Worm (Caenorhabditis elegans) whole organism, late embryonic: ENCODE measurements around the gene glb-16.

ENCODE experiments used
- K09A11.1 ChIP-seq: sonication (generic microtip); optimal IDR thresholded peaks from 2 replicates; lab custom pipeline; 2017; ENCODE audit warnings: antibody characterized with exemption, mild to moderate bottlenecking, missing genetic modification characterization, missing compliant biosample characterization; ENCODE audit not compliant: insufficient read depth
- ama-1 ChIP-seq: fragments of 150-350 bp; optimal IDR thresholded peaks from 2 replicates; lab custom pipeline; 2014
- ceh-18 ChIP-seq: sonication (generic microtip); optimal IDR thresholded peaks from 2 replicates; lab custom pipeline; 2016; ENCODE audit warnings: missing genetic modification characterization, missing compliant biosample characterization
- ceh-48 ChIP-seq: sonication (generic microtip); optimal IDR thresholded peaks from 2 replicates; lab custom pipeline; 2016; ENCODE audit warnings: missing genetic modification characterization, inconsistent platforms, missing compliant biosample characterization
- hlh-15 ChIP-seq: sonication (generic microtip); optimal IDR thresholded peaks from 2 replicates; lab custom pipeline; 2016; ENCODE audit warnings: missing genetic modification characterization, missing compliant biosample characterization
- nhr-11 ChIP-seq: fragments of 150-350 bp; optimal IDR thresholded peaks from 2 replicates; lab custom pipeline; 2014; ENCODE audit warnings: missing biosample characterization, missing genetic modification characterization
- pha-4 ChIP-seq: fragments of 150-350 bp; optimal IDR thresholded peaks from 2 replicates; lab custom pipeline; 2018; ENCODE audit warnings: missing biosample characterization, missing genetic modification reagents, missing genetic modification characterization

ce11 chrX:7582223-7582622 is 42.3 kb upstream of the glb-16 start:
- no peak for TF ChIP-seq pha-4 (tag; lab: Kevin White, UChicago)
- TF ChIP-seq nhr-11 (tag; lab: Kevin White, UChicago), result no peak
- no peak for TF ChIP-seq hlh-15 (tag; lab: Kevin White, UChicago)
- no peak for TF ChIP-seq ceh-18 (tag; lab: Kevin White, UChicago)
- TF ChIP-seq ceh-48 (tag; lab: Kevin White, UChicago), result no peak
- TF ChIP-seq K09A11.1 (tag; lab: Kevin White, UChicago), result no peak
- TF ChIP-seq ama-1, result no peak
